Fruit fly (Drosophila melanogaster): ENCODE results near the gene CG11593.

CG11593 gene

dm6 chr3L:4040247-4040925 is at the start of gene CG11593, which contains the start of gene Rcd5:
CG11593 (minus strand) TSS chr3L:4040482.
Rcd5 (plus strand) TSS chr3L:4040529.
- TF ChIP-seq Sin3A (optimal IDR thresholded peaks at IDR 0.05) (no peak), h (optimal IDR thresholded peaks at IDR 0.05) (no peak), psq (optimal IDR thresholded peaks at IDR 0.05) (no peak), ttk (optimal IDR thresholded peaks at IDR 0.05) (no peak), Myc (optimal IDR thresholded peaks at IDR 0.05) (no peak), insv (optimal IDR thresholded peaks at IDR 0.05) (no peak)

dm6 chr3L:4088694-4089190 is 48.5 kb upstream of the CG11593 start, which contains the start of gene Gad1:
Gad1 (minus strand) TSS chr3L:4088744.
- TF ChIP-seq Sin3A (optimal IDR thresholded peaks at IDR 0.05) (no peak), ttk (optimal IDR thresholded peaks at IDR 0.05) (no peak), h (optimal IDR thresholded peaks at IDR 0.05) (no peak), psq (optimal IDR thresholded peaks at IDR 0.05) (no peak), Myc (optimal IDR thresholded peaks at IDR 0.05) (no peak), insv (optimal IDR thresholded peaks at IDR 0.05) (no peak)

DNA sequence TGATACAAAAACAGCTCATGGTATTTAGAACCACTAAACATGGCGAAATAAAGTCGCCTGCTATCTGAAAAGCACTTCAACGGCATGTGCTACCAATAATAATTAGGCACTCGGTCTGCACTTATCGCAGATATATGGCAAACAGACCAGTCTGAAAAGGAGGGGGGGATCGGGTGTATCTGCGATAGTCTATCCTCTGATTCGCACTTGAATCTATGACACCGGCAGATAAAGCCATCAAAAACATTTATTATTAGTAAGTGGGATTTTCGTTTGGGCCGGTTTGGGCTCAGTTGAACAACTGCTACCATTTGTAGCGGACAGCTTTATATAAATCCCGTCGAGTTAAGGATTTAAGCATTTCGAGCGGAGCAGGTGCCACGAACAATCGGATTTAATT is 47.0 kb upstream of the CG11593 start, which contains the start of gene CG14989:
CG14989 (plus strand) TSS at position 301 of the 400 bp plus-strand sequence.
- TF ChIP-seq h (optimal IDR thresholded peaks at IDR 0.05) (no peak), Myc (optimal IDR thresholded peaks at IDR 0.05) (no peak), ttk (optimal IDR thresholded peaks at IDR 0.05) (no peak), Sin3A (optimal IDR thresholded peaks at IDR 0.05) (no peak), psq (optimal IDR thresholded peaks at IDR 0.05) (no peak), insv (optimal IDR thresholded peaks at IDR 0.05) (no peak)

DNA sequence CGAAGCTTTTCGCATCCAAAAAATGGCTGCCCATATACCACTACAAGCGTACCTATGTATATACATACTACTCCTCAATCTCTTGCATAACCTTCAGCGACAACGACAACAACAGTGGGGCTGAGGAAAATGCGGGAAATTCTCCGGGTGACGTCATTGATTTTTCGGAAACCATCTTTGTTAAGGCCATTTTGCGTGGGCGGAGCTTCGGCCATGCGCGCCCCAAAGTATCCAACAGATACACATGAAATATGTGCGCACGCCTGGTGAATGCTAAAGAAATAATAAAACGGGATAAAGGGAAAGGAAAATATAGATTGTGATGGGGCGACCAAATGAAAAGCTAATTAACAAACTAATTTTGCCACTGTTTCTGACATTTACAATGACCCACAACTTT is 45.6 kb upstream of the CG11593 start:
- TF ChIP-seq insv (optimal IDR thresholded peaks at IDR 0.05): no peak
- TF ChIP-seq ttk (optimal IDR thresholded peaks at IDR 0.05): no peak
- TF ChIP-seq h (optimal IDR thresholded peaks at IDR 0.05): no peak
- no peak for TF ChIP-seq psq (optimal IDR thresholded peaks at IDR 0.05)

- no peak for TF ChIP-seq h (optimal IDR thresholded peaks at IDR 0.05)
- no peak for TF ChIP-seq ttk (optimal IDR thresholded peaks at IDR 0.05)
- no peak for TF ChIP-seq Sin3A (optimal IDR thresholded peaks at IDR 0.05)
- TF ChIP-seq insv (optimal IDR thresholded peaks at IDR 0.05): no peak
- no peak for TF ChIP-seq psq (optimal IDR thresholded peaks at IDR 0.05)
- TF ChIP-seq Myc (optimal IDR thresholded peaks at IDR 0.05): no peak
Observed at dm6 chr3L:4083442-4083841, 43.2 kb upstream of the CG11593 start.

- no peak for TF ChIP-seq ttk (optimal IDR thresholded peaks at IDR 0.05)
- no peak for TF ChIP-seq insv (optimal IDR thresholded peaks at IDR 0.05)
- no peak for TF ChIP-seq Myc (optimal IDR thresholded peaks at IDR 0.05)
- TF ChIP-seq psq (optimal IDR thresholded peaks at IDR 0.05): no peak
- TF ChIP-seq h (optimal IDR thresholded peaks at IDR 0.05): no peak
- TF ChIP-seq Sin3A (optimal IDR thresholded peaks at IDR 0.05): no peak
Observed at dm6 chr3L:4081243-4081642, 41.0 kb upstream of the CG11593 start.

dm6 chr3L:4080278-4080677 is 40.0 kb upstream of the CG11593 start:
- TF ChIP-seq Myc (optimal IDR thresholded peaks at IDR 0.05): no peak
- TF ChIP-seq h (optimal IDR thresholded peaks at IDR 0.05): no peak
- TF ChIP-seq psq (optimal IDR thresholded peaks at IDR 0.05): no peak
- TF ChIP-seq Sin3A (optimal IDR thresholded peaks at IDR 0.05): no peak
- TF ChIP-seq insv (optimal IDR thresholded peaks at IDR 0.05): no peak
- no peak for TF ChIP-seq ttk (optimal IDR thresholded peaks at IDR 0.05)

dm6 chr3L:4076907-4077306 is 36.6 kb upstream of the CG11593 start:
- TF ChIP-seq ttk (optimal IDR thresholded peaks at IDR 0.05): no peak

dm6 chr3L:4073755-4074154 is 33.5 kb upstream of the CG11593 start, which contains the start of gene Faa:
Faa (minus strand) TSS chr3L:4073954.
- TF ChIP-seq insv (optimal IDR thresholded peaks at IDR 0.05) (no peak), psq (optimal IDR thresholded peaks at IDR 0.05) (no peak), Myc (optimal IDR thresholded peaks at IDR 0.05) (no peak), h (optimal IDR thresholded peaks at IDR 0.05) (no peak)

- TF ChIP-seq ttk (optimal IDR thresholded peaks at IDR 0.05): no peak
- TF ChIP-seq h (optimal IDR thresholded peaks at IDR 0.05): no peak
- no peak for TF ChIP-seq psq (optimal IDR thresholded peaks at IDR 0.05)
- TF ChIP-seq insv (optimal IDR thresholded peaks at IDR 0.05): no peak
- TF ChIP-seq Myc (optimal IDR thresholded peaks at IDR 0.05): no peak
- TF ChIP-seq Sin3A (optimal IDR thresholded peaks at IDR 0.05): no peak
Observed at dm6 chr3L:4072717-4073116, 32.4 kb upstream of the CG11593 start.

- TF ChIP-seq insv (optimal IDR thresholded peaks at IDR 0.05): no peak
- no peak for TF ChIP-seq psq (optimal IDR thresholded peaks at IDR 0.05)
- TF ChIP-seq h (optimal IDR thresholded peaks at IDR 0.05): no peak
Observed at dm6 chr3L:4071561-4072049, 31.3 kb upstream of the CG11593 start, which contains the start of gene wit. wit (minus strand) TSS chr3L:4071717.

DNA sequence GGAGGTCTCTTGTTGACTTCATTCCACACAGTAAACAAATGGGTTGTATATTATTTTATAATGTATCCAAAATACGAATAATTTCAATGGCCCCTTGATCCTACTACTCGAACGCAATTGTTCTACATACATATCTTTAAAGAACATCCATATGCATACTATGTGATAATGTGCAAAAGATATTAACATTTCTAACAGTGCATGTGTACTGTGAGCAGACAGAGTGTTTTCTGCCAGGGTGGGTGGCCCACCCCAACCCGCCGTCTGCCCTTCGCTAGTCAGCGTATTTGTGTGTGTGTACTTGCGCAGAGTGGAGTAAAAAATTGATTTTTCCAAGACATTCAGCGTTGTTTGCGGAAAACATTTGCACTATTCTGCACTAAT is 30.7 kb upstream of the CG11593 start:
- TF ChIP-seq insv (optimal IDR thresholded peaks at IDR 0.05) (no peak), psq (optimal IDR thresholded peaks at IDR 0.05) (no peak), h (optimal IDR thresholded peaks at IDR 0.05) (no peak), Sin3A (optimal IDR thresholded peaks at IDR 0.05) (no peak), ttk (optimal IDR thresholded peaks at IDR 0.05) (no peak), Myc (optimal IDR thresholded peaks at IDR 0.05) (no peak)
